Worm (Caenorhabditis elegans): Measurements from ENCODE around the gene T24C12.4.

DNA sequence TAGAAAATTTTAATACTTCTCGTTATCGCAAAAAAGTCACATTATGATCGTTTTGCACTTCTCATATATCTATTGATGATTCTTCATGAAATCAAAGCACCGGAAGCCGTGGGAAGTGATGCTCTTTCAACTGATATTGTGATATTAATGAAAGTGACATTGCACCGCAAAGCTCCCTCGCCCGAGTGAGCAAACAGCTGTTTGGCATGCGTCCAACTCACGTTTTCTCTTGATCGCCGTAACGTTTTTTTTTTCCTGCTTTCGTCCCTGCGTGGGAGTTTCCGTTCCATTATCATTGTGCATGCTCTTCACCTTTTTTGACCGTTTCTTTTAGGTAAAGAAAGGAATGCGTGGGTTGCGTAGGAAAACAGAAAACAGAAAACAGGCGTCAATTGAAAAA is 16.0 kb downstream of the T24C12.4 start:
- TF ChIP-seq lin-13 (tag; optimal IDR thresholded peaks at IDR 0.05): no peak
- no peak for TF ChIP-seq mls-2 (tag; optimal IDR thresholded peaks at IDR 0.05)
- TF ChIP-seq unc-62 (GFP tag; optimal IDR thresholded peaks at IDR 0.05): no peak
- TF ChIP-seq nhr-237 (tag; optimal IDR thresholded peaks at IDR 0.05): no peak

Data from whole organism, mixed stage, embryonic.